Worm (Caenorhabditis elegans) whole organism, late embryonic: ENCODE data around the gene arf-1.

Source experiments
- F13H6.1 ChIP-seq: sonication (generic microtip); optimal IDR thresholded peaks from 2 replicates; lab custom pipeline; 2016; ENCODE audit warnings: missing genetic modification characterization, missing compliant biosample characterization
- ama-1 ChIP-seq: fragments of 150-350 bp; optimal IDR thresholded peaks from 2 replicates; lab custom pipeline; 2014
- ets-4 ChIP-seq: sonication (generic microtip); optimal IDR thresholded peaks from 2 replicates; lab custom pipeline; 2016; ENCODE audit warnings: missing genetic modification characterization, missing compliant biosample characterization
- nhr-11 ChIP-seq: fragments of 150-350 bp; optimal IDR thresholded peaks from 2 replicates; lab custom pipeline; 2014; ENCODE audit warnings: missing biosample characterization, missing genetic modification characterization
- pha-4 ChIP-seq: fragments of 150-350 bp; optimal IDR thresholded peaks from 2 replicates; lab custom pipeline; 2018; ENCODE audit warnings: missing biosample characterization, missing genetic modification reagents, missing genetic modification characterization
- zip-5 ChIP-seq: sonication (generic microtip); optimal IDR thresholded peaks from 2 replicates; lab custom pipeline; 2016; ENCODE audit warnings: missing genetic modification characterization, missing compliant biosample characterization

- TF ChIP-seq nhr-11 (tag; lab: Kevin White, UChicago) (no peak), zip-5 (tag; lab: Kevin White, UChicago) (no peak), F13H6.1 (no peak), pha-4 (tag; lab: Kevin White, UChicago) (no peak), ets-4 (tag; lab: Kevin White, UChicago) (no peak), ama-1 (lab: Kevin White, UChicago) (no peak)
Measured at ce11 chrIII:5714230-5714983, at the start of gene arf-1.
